Fruit fly (Drosophila melanogaster) whole organism, embryonic: Measurements from ENCODE around the gene CG13299.
A peak's percentile ranks its signal among the peaks of the same experiment; 100 is the strongest.

Experiments used
- Antp ChIP-seq: fragments of 200-800 bp; sonication (Bioruptor generic); optimal IDR thresholded peaks from 3 replicates; lab custom pipeline; 2016; ENCODE audit warnings: missing biosample characterization, missing genetic modification characterization
- Atf-2 ChIP-seq: fragments of 200-800 bp; sonication (Bioruptor generic); optimal IDR thresholded peaks from 2 replicates; lab custom pipeline; 2016; ENCODE audit warnings: missing biosample characterization, missing genetic modification characterization
- Awh ChIP-seq: fragments of 200-800 bp; sonication (Bioruptor generic); IDR thresholded peaks from 2 replicates; pipeline ENCODE4, ENCODE4 v1.3.6; 2022; ENCODE audit warnings: missing biosample characterization, missing genetic modification characterization
- Blimp-1 ChIP-seq: fragments of 200-800 bp; sonication (Bioruptor generic); optimal IDR thresholded peaks from 3 replicates; lab custom pipeline; 2018; ENCODE audit warnings: missing biosample characterization, missing genetic modification characterization, mild to moderate bottlenecking, moderate library complexity, missing genetic modification reagents
- CG10543 ChIP-seq: fragments of 200-800 bp; sonication (Bioruptor generic); optimal IDR thresholded peaks from 3 replicates; lab custom pipeline; 2017; ENCODE audit warnings: missing biosample characterization, mild to moderate bottlenecking, missing genetic modification characterization, moderate library complexity
- CG11695 ChIP-seq: fragments of 200-800 bp; sonication (Bioruptor generic); IDR thresholded peaks from 3 replicates; pipeline ENCODE4 v1.3.6; 2022; ENCODE audit warnings: missing biosample characterization, missing genetic modification characterization
- CG1603 ChIP-seq: fragments of 200-800 bp; sonication (Bioruptor generic); optimal IDR thresholded peaks from 2 replicates; lab custom pipeline; 2019; ENCODE audit warnings: missing biosample characterization, mild to moderate bottlenecking, missing genetic modification characterization, moderate library complexity
- CG30431 ChIP-seq: fragments of 200-800 bp; sonication (Bioruptor generic); optimal IDR thresholded peaks from 2 replicates; lab custom pipeline; 2017; ENCODE audit warnings: missing biosample characterization, missing genetic modification characterization
- CG32772 ChIP-seq: fragments of 200-800 bp; sonication (Bioruptor generic); IDR thresholded peaks from 2 replicates; pipeline ENCODE4 v1.3.6; 2022; ENCODE audit warnings: missing biosample characterization, missing genetic modification characterization
- CG4404 ChIP-seq: fragments of 200-800 bp; sonication (Bioruptor generic); IDR thresholded peaks from 2 replicates; pipeline ENCODE4 v1.3.6; 2022; ENCODE audit warnings: missing biosample characterization, missing genetic modification characterization
- CG7372 ChIP-seq: fragments of 200-800 bp; sonication (Bioruptor generic); IDR thresholded peaks from 2 replicates; pipeline ENCODE4 v1.3.6; 2022; ENCODE audit warnings: missing biosample characterization, missing genetic modification characterization
- CG8089 ChIP-seq: fragments of 200-800 bp; sonication (Bioruptor generic); optimal IDR thresholded peaks from 3 replicates; lab custom pipeline; 2016; ENCODE audit warnings: missing biosample characterization, missing genetic modification characterization
- CG8290 ChIP-seq, 3 experiments: fragments of 200-800 bp; sonication (Bioruptor generic); optimal IDR thresholded peaks; 2 replicates each; lab custom pipeline; 2016 to 2019; ENCODE audit warnings: missing biosample characterization in 3 of 3, missing genetic modification characterization in 3 of 3, mild to moderate bottlenecking in 2 of 3, moderate library complexity in 1 of 3
- CG9215 ChIP-seq: fragments of 200-800 bp; sonication (Bioruptor generic); IDR thresholded peaks from 2 replicates; pipeline ENCODE4 v1.3.6; 2022; ENCODE audit warnings: missing biosample characterization, missing genetic modification characterization
- CG9932 ChIP-seq: fragments of 200-800 bp; sonication (Bioruptor generic); IDR thresholded peaks from 2 replicates; pipeline ENCODE4 v1.3.6; 2022; ENCODE audit warnings: missing biosample characterization, missing genetic modification characterization
- Chrac-16 ChIP-seq: fragments of 200-800 bp; sonication (Bioruptor generic); optimal IDR thresholded peaks from 3 replicates; lab custom pipeline; 2016; ENCODE audit warnings: missing biosample characterization, missing genetic modification characterization
- Gug ChIP-seq: fragments of 200-800 bp; sonication (Bioruptor generic); IDR thresholded peaks from 4 replicates; pipeline ENCODE4 v1.3.6; 2022; ENCODE audit warnings: missing biosample characterization, missing genetic modification characterization
- Hr3 ChIP-seq: fragments of 200-800 bp; sonication (Bioruptor generic); optimal IDR thresholded peaks from 3 replicates; lab custom pipeline; 2016; ENCODE audit warnings: missing biosample characterization, missing genetic modification characterization
- Hr51 ChIP-seq, 2 experiments: fragments of 200-800 bp; sonication (Bioruptor generic); optimal IDR thresholded peaks; 2 replicates in 1 of 2; 3 replicates in 1 of 2; lab custom pipeline; 2016 to 2018; ENCODE audit warnings: missing biosample characterization in 2 of 2, missing genetic modification characterization in 2 of 2, mild to moderate bottlenecking in 1 of 2, moderate library complexity in 1 of 2
- NfI ChIP-seq: fragments of 200-800 bp; sonication (Bioruptor generic); optimal IDR thresholded peaks from 3 replicates; lab custom pipeline; 2018; ENCODE audit warnings: missing biosample characterization, mild to moderate bottlenecking, missing genetic modification characterization, moderate library complexity
- Optix ChIP-seq: fragments of 200-800 bp; sonication (Bioruptor generic); IDR thresholded peaks from 3 replicates; pipeline ENCODE4 v1.3.6; 2022; ENCODE audit warnings: missing biosample characterization, missing genetic modification characterization
- Rfx ChIP-seq: fragments of 200-800 bp; sonication (Bioruptor generic); IDR thresholded peaks from 2 replicates; pipeline ENCODE4 v1.3.6; 2022; ENCODE audit warnings: missing biosample characterization, missing genetic modification characterization
- Sox102F ChIP-seq: fragments of 200-800 bp; sonication (Bioruptor generic); optimal IDR thresholded peaks from 2 replicates; lab custom pipeline; 2018; ENCODE audit warnings: missing biosample characterization, mild to moderate bottlenecking, missing genetic modification characterization, moderate library complexity
- Usf ChIP-seq: fragments of 200-800 bp; sonication (Bioruptor generic); optimal IDR thresholded peaks from 2 replicates; lab custom pipeline; 2017; ENCODE audit warnings: missing genotype, missing biosample characterization, missing genetic modification characterization
- Xbp1 ChIP-seq: fragments of 200-800 bp; sonication (Bioruptor generic); optimal IDR thresholded peaks from 3 replicates; lab custom pipeline; 2016; ENCODE audit warnings: missing biosample characterization, mild to moderate bottlenecking, missing genetic modification characterization
- bsh ChIP-seq, 2 experiments: fragments of 200-800 bp; sonication (Bioruptor generic); optimal IDR thresholded peaks; 2 replicates each; lab custom pipeline; 2017 to 2018; ENCODE audit warnings: mild to moderate bottlenecking in 2 of 2, missing biosample characterization in 2 of 2, missing genetic modification characterization in 2 of 2, moderate library complexity in 1 of 2
- ci ChIP-seq: fragments of 200-800 bp; sonication (Bioruptor generic); IDR thresholded peaks from 3 replicates; pipeline ENCODE4 v1.3.6; 2022; ENCODE audit warnings: missing biosample characterization, missing genetic modification characterization
- esg ChIP-seq: fragments of 200-800 bp; sonication (Bioruptor generic); conservative IDR thresholded peaks from 2 replicates; pipeline ENCODE4 v1.3.6; 2022; ENCODE audit warnings: missing biosample characterization, missing genetic modification characterization
- eve ChIP-seq, 2 experiments: fragments of >200 bp; optimal IDR thresholded peaks; 2 replicates each; lab custom pipeline; 2017; ENCODE audit warnings: missing biosample characterization in 2 of 2, missing genetic modification characterization in 2 of 2
- hb ChIP-seq: fragments of 200-800 bp; sonication (Bioruptor generic); IDR thresholded peaks from 3 replicates; pipeline ENCODE4 v1.3.6; 2022; ENCODE audit warnings: missing biosample characterization, missing genetic modification characterization; ENCODE audit not compliant: partially characterized antibody
- jigr1 ChIP-seq: fragments of 200-800 bp; sonication (Bioruptor generic); IDR thresholded peaks from 3 replicates; pipeline ENCODE4 v1.3.6; 2022; ENCODE audit warnings: missing biosample characterization, missing genetic modification characterization
- jing ChIP-seq: fragments of 200-800 bp; sonication (Bioruptor generic); optimal IDR thresholded peaks from 2 replicates; lab custom pipeline; 2018; ENCODE audit warnings: missing biosample characterization, mild to moderate bottlenecking, missing genetic modification characterization
- ken ChIP-seq: fragments of 200-800 bp; sonication (Bioruptor generic); IDR thresholded peaks from 3 replicates; pipeline ENCODE4 v1.3.6; 2022; ENCODE audit warnings: missing biosample characterization, missing genetic modification characterization
- klu ChIP-seq: fragments of 200-800 bp; sonication (Bioruptor generic); IDR thresholded peaks from 2 replicates; pipeline ENCODE4 v1.3.6; 2022; ENCODE audit warnings: missing biosample characterization, missing genetic modification characterization
- lola ChIP-seq, 3 experiments: fragments of >200 bp in 2 of 3; fragments of 200-800 bp in 1 of 3; sonication (Bioruptor generic) in 1 of 3; optimal IDR thresholded peaks; 2 replicates each; lab custom pipeline; 2017 to 2019; ENCODE audit warnings: missing biosample characterization in 3 of 3, missing genetic modification characterization in 3 of 3, mild to moderate bottlenecking in 1 of 3, moderate library complexity in 1 of 3
- nom ChIP-seq: fragments of 200-800 bp; sonication (Bioruptor generic); optimal IDR thresholded peaks from 2 replicates; lab custom pipeline; 2017; ENCODE audit warnings: missing biosample characterization, missing genetic modification characterization, mild to moderate bottlenecking, moderate library complexity, missing genetic modification reagents
- prd ChIP-seq, 3 experiments: fragments of >200 bp in 2 of 3; fragments of 200-800 bp in 1 of 3; sonication (Bioruptor generic) in 1 of 3; optimal IDR thresholded peaks in 2 of 3; IDR thresholded peaks in 1 of 3; 2 replicates in 2 of 3; 3 replicates in 1 of 3; pipeline versions ENCODE4 v1.3.6 to Lab custom; 2017 to 2022; ENCODE audit warnings: missing biosample characterization in 1 of 3, missing genetic modification characterization in 1 of 3
- psq ChIP-seq: fragments of 200-800 bp; sonication (Bioruptor generic); optimal IDR thresholded peaks from 2 replicates; lab custom pipeline; 2017; ENCODE audit warnings: missing biosample characterization, missing genetic modification characterization
- row ChIP-seq: fragments of 200-800 bp; sonication (Bioruptor generic); IDR thresholded peaks from 3 replicates; pipeline ENCODE4 v1.3.6; 2022; ENCODE audit warnings: missing biosample characterization, missing genetic modification characterization
- sens ChIP-seq: fragments of 200-800 bp; sonication (Bioruptor generic); peaks from one replicate; lab custom pipeline; 2016; ENCODE audit warnings: missing biosample characterization, missing genetic modification characterization
- seq ChIP-seq: fragments of 200-800 bp; sonication (Bioruptor generic); IDR thresholded peaks from 2 replicates; pipeline ENCODE4 v1.3.6; 2022; ENCODE audit warnings: missing biosample characterization, missing genetic modification characterization
- sisA ChIP-seq: fragments of 200-800 bp; sonication (Bioruptor generic); IDR thresholded peaks from 2 replicates; pipeline ENCODE4 v1.3.6; 2022; ENCODE audit warnings: missing biosample characterization, missing genetic modification characterization
- slbo ChIP-seq: fragments of 200-800 bp; sonication (Bioruptor generic); IDR thresholded peaks from 2 replicates; pipeline ENCODE4 v1.3.6; 2022; ENCODE audit warnings: missing biosample characterization, missing genetic modification characterization
- stc ChIP-seq: fragments of 200-800 bp; sonication (Bioruptor generic); IDR thresholded peaks from 2 replicates; pipeline ENCODE4 v1.3.6; 2022; ENCODE audit warnings: missing biosample characterization, missing genetic modification characterization
- stwl ChIP-seq: fragments of 200-800 bp; sonication (Bioruptor generic); optimal IDR thresholded peaks from 3 replicates; lab custom pipeline; 2018; ENCODE audit warnings: missing biosample characterization, mild to moderate bottlenecking, missing genetic modification characterization, moderate library complexity
- sug ChIP-seq: fragments of 200-800 bp; optimal IDR thresholded peaks from 2 replicates; lab custom pipeline; 2019; ENCODE audit warnings: missing biosample characterization, mild to moderate bottlenecking, missing genetic modification characterization, moderate library complexity
- trh ChIP-seq: fragments of 200-800 bp; sonication (Bioruptor generic); optimal IDR thresholded peaks from 2 replicates; lab custom pipeline; 2016; ENCODE audit warnings: missing biosample characterization, missing genetic modification characterization
- vnd ChIP-seq: fragments of 200-800 bp; sonication (Bioruptor generic); IDR thresholded peaks from 3 replicates; pipeline ENCODE4 v1.3.6; 2022; ENCODE audit warnings: missing biosample characterization, missing genetic modification characterization; ENCODE audit not compliant: partially characterized antibody
- wdn ChIP-seq: fragments of 200-800 bp; sonication (Bioruptor generic); IDR thresholded peaks from 2 replicates; pipeline ENCODE4 v1.3.6; 2022; ENCODE audit warnings: missing biosample characterization, missing genetic modification characterization

Gene CG13299

dm6 chr3L:6220187-6220586 is 12.0 kb downstream of the CG13299 start, which contains the start of gene CG33946 (continued):
- TF ChIP-seq Hr3 (GFP tag; lab: Kevin White, UChicago) (peak; percentile 21), jigr1 (GFP tag; lab: Robert Waterston, UW) (no peak), stwl (tag; lab: Kevin White, UChicago) (no peak), lola (GFP tag; optimal IDR thresholded peaks at IDR 0.05; lab: Kevin White, UChicago) (peak in 1 of 3 experiments; percentile 13), nom (GFP tag; lab: Kevin White, UChicago) (no peak), eve (GFP tag; optimal IDR thresholded peaks at IDR 0.05; lab: Kevin White, UChicago) (peak in 1 of 2 experiments; percentile 15), Blimp-1 (GFP tag; lab: Kevin White, UChicago) (peak; percentile 12), sens (GFP tag; lab: Kevin White, UChicago) (peak; percentile 88), ci (GFP tag; lab: Robert Waterston, UW) (0 out of 3 replicates have a peak, but pooled peaks have one; percentile 56), sisA (peak; percentile 48), bsh (GFP tag; optimal IDR thresholded peaks at IDR 0.05; lab: Kevin White, UChicago) (peak in 1 of 2 experiments; percentile 47), CG8089 (peak; percentile 0), jing (peak; percentile 1), slbo (GFP tag; lab: Robert Waterston, UW) (peak; percentile 51), Chrac-16 (GFP tag; lab: Kevin White, UChicago) (peak; percentile 34), CG4404 (GFP tag; lab: Robert Waterston, UW) (peak; percentile 54), row (peak; percentile 53), hb (GFP tag; lab: Robert Waterston, UW) (no peak), CG32772 (GFP tag; lab: Robert Waterston, UW) (peak; percentile 26; the same call in 1 of the 2 replicates), wdn (GFP tag; lab: Robert Waterston, UW) (peak; percentile 9; the same call in 1 of the 2 replicates), Optix (peak; percentile 57; the same call in 1 of the 3 replicates), CG9215 (GFP tag; lab: Robert Waterston, UW) (peak; percentile 34; the same call in 1 of the 2 replicates), Xbp1 (GFP tag; lab: Kevin White, UChicago) (peak; percentile 12), sug (tag; lab: Kevin White, UChicago) (no peak), CG7372 (GFP tag; lab: Robert Waterston, UW) (no peak), CG10543 (GFP tag; lab: Kevin White, UChicago) (no peak), CG30431 (GFP tag; lab: Kevin White, UChicago) (peak; percentile 35), esg (GFP tag; lab: Robert Waterston, UW) (peak; percentile 54), ken (GFP tag; lab: Robert Waterston, UW) (peak; percentile 45; the same call in 2 of the 3 replicates), trh (peak; percentile 28), Awh (0 out of 2 replicates have a peak, but pooled peaks have one; percentile 8), CG8290 (GFP tag; optimal IDR thresholded peaks at IDR 0.05; lab: Kevin White, UChicago) (no peak), CG8290 (tag; optimal IDR thresholded peaks at IDR 0.05; lab: Kevin White, UChicago) (peak in 1 of 2 experiments; percentile 0), NfI (GFP tag; lab: Kevin White, UChicago) (peak; percentile 21), psq (GFP tag; lab: Kevin White, UChicago) (no peak), vnd (0 out of 3 replicates have a peak, but pooled peaks have one; percentile 18), Sox102F (peak; percentile 20), CG9932 (GFP tag; lab: Robert Waterston, UW) (0 out of 2 replicates have a peak, but pooled peaks have one; percentile 17), Hr51 (GFP tag; optimal IDR thresholded peaks at IDR 0.05; lab: Kevin White, UChicago) (no peak), Usf (GFP tag; lab: Kevin White, UChicago) (peak; percentile 3), Antp (GFP tag; lab: Kevin White, UChicago) (peak; percentile 8), stc (GFP tag; lab: Robert Waterston, UW) (peak; percentile 61), Rfx (GFP tag; lab: Robert Waterston, UW) (peak; percentile 30; the same call in 1 of the 2 replicates), Atf-2 (GFP tag; lab: Kevin White, UChicago) (peak; percentile 30), Gug (GFP tag; lab: Robert Waterston, UW) (peak; percentile 24; the same call in 1 of the 4 replicates), klu (0 out of 2 replicates have a peak, but pooled peaks have one; percentile 15), CG1603 (tag; lab: Kevin White, UChicago) (peak; percentile 27), prd (optimal IDR thresholded peaks at IDR 0.05; lab: Kevin White, UChicago) (no peak), prd (GFP tag; IDR thresholded peaks at IDR 0.05; lab: Robert Waterston, UW) (peak; percentile 73; the same call in 2 of the 3 replicates), CG11695 (0 out of 3 replicates have a peak, but pooled peaks have one; percentile 36), seq (0 out of 2 replicates have a peak, but pooled peaks have one; percentile 10)
